Worm (Caenorhabditis elegans) whole organism, L4 larva: ENCODE measurements around the gene srh-212.
"Not testable (repeated sequence)": the region's sequence is repeated elsewhere in the genome, so short reads cannot be mapped to it uniquely, and the experiment has no call there.

Source experiments
- F10B5.3 ChIP-seq: sonication (generic microtip); optimal IDR thresholded peaks from 2 replicates; lab custom pipeline; 2016; ENCODE audit warnings: mild to moderate bottlenecking, missing genetic modification characterization, missing compliant biosample characterization
- R02D3.7 ChIP-seq: fragments of 150-350 bp; sonication (generic microtip); optimal IDR thresholded peaks from 3 replicates; lab custom pipeline; 2014; ENCODE audit warnings: missing biosample characterization, missing genetic modification characterization
- ama-1 ChIP-seq: fragments of 150-350 bp; optimal IDR thresholded peaks from 2 replicates; lab custom pipeline; 2014; ENCODE audit warnings: inconsistent platforms, mixed read lengths
- arid-1 ChIP-seq: fragments of 200-800 bp; sonication (Bioruptor generic); conservative IDR thresholded peaks from 2 replicates; pipeline ENCODE4 v1.3.6; 2022; ENCODE audit warnings: missing genetic modification reagents, missing genetic modification characterization, missing compliant biosample characterization
- attf-4 ChIP-seq: sonication (generic microtip); optimal IDR thresholded peaks from 3 replicates; lab custom pipeline; 2017; ENCODE audit warnings: missing biosample characterization, missing genetic modification characterization
- ceh-28 ChIP-seq: fragments of 150-350 bp; optimal IDR thresholded peaks from 2 replicates; lab custom pipeline; 2014; ENCODE audit warnings: missing biosample characterization, missing genetic modification reagents, missing genetic modification characterization
- ceh-32 ChIP-seq: sonication (generic microtip); optimal IDR thresholded peaks from 2 replicates; lab custom pipeline; 2016; ENCODE audit warnings: mild to moderate bottlenecking, missing genetic modification characterization, missing compliant biosample characterization; ENCODE audit not compliant: poor library complexity
- ces-1 ChIP-seq: fragments of 150-350 bp; sonication (generic microtip); optimal IDR thresholded peaks from 4 replicates; lab custom pipeline; 2014; ENCODE audit warnings: missing biosample characterization, missing genetic modification reagents, missing genetic modification characterization
- cey-2 ChIP-seq: sonication (generic microtip); optimal IDR thresholded peaks from 3 replicates; lab custom pipeline; 2017; ENCODE audit warnings: missing genetic modification characterization, mild to moderate bottlenecking, missing compliant biosample characterization, antibody characterized with exemption, borderline replicate concordance; ENCODE audit not compliant: insufficient read depth
- egl-43 ChIP-seq: fragments of 200-800 bp; sonication (Bioruptor generic); IDR thresholded peaks from 2 replicates; pipeline ENCODE4 v1.3.6; 2022; ENCODE audit warnings: missing genetic modification reagents, missing genetic modification characterization, missing compliant biosample characterization
- fos-1 ChIP-seq: fragments of 150-350 bp; optimal IDR thresholded peaks from 2 replicates; lab custom pipeline; 2014; ENCODE audit warnings: missing biosample characterization, missing genetic modification characterization
- hmg-1.1 ChIP-seq: fragments of 200-800 bp; sonication (Bioruptor generic); IDR thresholded peaks from 2 replicates; pipeline ENCODE4 v1.3.6; 2022; ENCODE audit warnings: missing genetic modification reagents, missing genetic modification characterization, missing compliant biosample characterization
- lim-7 ChIP-seq: fragments of 200-800 bp; sonication (Bioruptor generic); IDR thresholded peaks from 2 replicates; pipeline ENCODE4 v1.3.6; 2022; ENCODE audit warnings: missing genetic modification characterization, missing compliant biosample characterization
- lin-1 ChIP-seq: fragments of 200-800 bp; sonication (Bioruptor generic); IDR thresholded peaks from 2 replicates; pipeline ENCODE4 v1.3.6; 2022; ENCODE audit warnings: missing genetic modification reagents, missing genetic modification characterization, missing compliant biosample characterization
- lin-38 ChIP-seq: fragments of 200-800 bp; sonication (Bioruptor generic); IDR thresholded peaks from 2 replicates; pipeline ENCODE4 v1.3.6; 2022; ENCODE audit warnings: missing genetic modification reagents, missing genetic modification characterization, missing compliant biosample characterization
- madf-9 ChIP-seq: fragments of 200-800 bp; sonication (Bioruptor generic); conservative IDR thresholded peaks from 2 replicates; pipeline ENCODE4 v1.3.6; 2022; ENCODE audit warnings: missing genetic modification reagents, missing genetic modification characterization, missing compliant biosample characterization
- nhr-11 ChIP-seq: fragments of 150-350 bp; optimal IDR thresholded peaks from 2 replicates; lab custom pipeline; 2014; ENCODE audit warnings: missing biosample characterization, missing genetic modification characterization
- nhr-6 ChIP-seq: fragments of 150-350 bp; optimal IDR thresholded peaks from 2 replicates; lab custom pipeline; 2014; ENCODE audit warnings: missing biosample characterization, missing genetic modification characterization
- nhr-76 ChIP-seq: fragments of 150-350 bp; optimal IDR thresholded peaks from 2 replicates; lab custom pipeline; 2014; ENCODE audit warnings: missing biosample characterization, missing genetic modification characterization
- nhr-77 ChIP-seq: fragments of 150-350 bp; optimal IDR thresholded peaks from 2 replicates; lab custom pipeline; 2014; ENCODE audit warnings: missing biosample characterization, missing genetic modification characterization
- sdz-12 ChIP-seq: fragments of 200-800 bp; sonication (Bioruptor generic); optimal IDR thresholded peaks from 2 replicates; lab custom pipeline; 2018; ENCODE audit warnings: mild to moderate bottlenecking, missing genetic modification characterization, missing compliant biosample characterization
- set-16 ChIP-seq: fragments of 200-800 bp; sonication (Bioruptor generic); IDR thresholded peaks from 2 replicates; pipeline ENCODE4 v1.3.6; 2022; ENCODE audit warnings: missing genetic modification reagents, missing genetic modification characterization, missing compliant biosample characterization
- snpc-1.2 ChIP-seq: fragments of 200-800 bp; sonication (Bioruptor generic); IDR thresholded peaks from 2 replicates; pipeline ENCODE4 v1.3.6; 2022; ENCODE audit warnings: missing genetic modification reagents, missing genetic modification characterization, missing compliant biosample characterization
- zip-11 ChIP-seq: fragments of 200-800 bp; sonication (Bioruptor generic); IDR thresholded peaks from 2 replicates; pipeline ENCODE4 v1.3.6; 2022; ENCODE audit warnings: missing genetic modification characterization, missing compliant biosample characterization

The srh-212 gene

DNA sequence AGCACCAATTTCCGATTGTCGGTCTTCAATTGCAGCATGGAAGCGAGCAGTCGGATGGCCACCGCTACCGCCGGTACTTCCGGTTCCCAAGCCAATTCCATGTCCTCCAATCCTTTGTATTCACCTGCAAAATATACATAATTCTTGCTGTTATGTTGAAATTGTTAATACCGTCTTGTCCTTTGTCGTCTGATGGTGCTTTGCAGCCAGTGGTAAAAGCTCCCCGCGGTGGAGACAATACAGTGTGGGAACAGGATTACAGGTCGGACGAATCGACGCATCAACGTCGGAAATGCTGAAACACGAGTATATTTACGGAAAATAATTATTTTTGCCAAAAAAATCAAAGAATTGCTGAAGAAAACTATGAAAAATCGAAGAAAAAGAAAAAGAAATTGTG lies 32.6 kb downstream of the srh-212 start, which contains the start of gene T24A6.17:
T24A6.17 (minus strand) TSS at position 101 of the 400 bp plus-strand sequence.
- TF ChIP-seq nhr-77 (tag; lab: Kevin White, UChicago); ama-1 (lab: Kevin White, UChicago); lin-38 (GFP tag; lab: Robert Waterston, UW): not testable (repeated sequence)
- TF ChIP-seq, all 104 proteins: peak for 0; not testable (repeated sequence) for 104

DNA sequence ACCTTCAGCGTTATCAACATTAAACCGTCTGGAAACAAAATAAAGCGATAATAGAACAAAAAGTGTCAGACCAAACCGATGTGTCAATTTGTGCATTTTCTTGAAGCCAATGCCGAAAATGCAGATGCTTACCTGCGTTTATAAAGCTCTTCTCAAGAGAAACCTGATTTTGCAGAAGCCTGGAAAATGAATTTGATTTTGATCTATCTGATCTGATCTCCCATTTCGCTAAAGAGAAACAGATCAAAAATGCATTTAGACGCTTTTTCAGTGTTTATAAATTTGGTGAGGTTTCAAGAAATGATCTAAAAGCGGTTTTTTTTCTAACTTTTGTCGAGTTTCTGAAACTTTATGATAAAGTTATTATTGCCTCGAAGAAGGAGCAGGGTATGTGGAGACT lies 34.1 kb downstream of the srh-212 start, which contains the start of gene T24A6.16:
T24A6.16 (minus strand) TSS at position 101 of the 400 bp plus-strand sequence.
- not testable (repeated sequence) for TF ChIP-seq ceh-32 (tag; lab: Kevin White, UChicago); lim-7; nhr-6 (tag; lab: Kevin White, UChicago)

DNA sequence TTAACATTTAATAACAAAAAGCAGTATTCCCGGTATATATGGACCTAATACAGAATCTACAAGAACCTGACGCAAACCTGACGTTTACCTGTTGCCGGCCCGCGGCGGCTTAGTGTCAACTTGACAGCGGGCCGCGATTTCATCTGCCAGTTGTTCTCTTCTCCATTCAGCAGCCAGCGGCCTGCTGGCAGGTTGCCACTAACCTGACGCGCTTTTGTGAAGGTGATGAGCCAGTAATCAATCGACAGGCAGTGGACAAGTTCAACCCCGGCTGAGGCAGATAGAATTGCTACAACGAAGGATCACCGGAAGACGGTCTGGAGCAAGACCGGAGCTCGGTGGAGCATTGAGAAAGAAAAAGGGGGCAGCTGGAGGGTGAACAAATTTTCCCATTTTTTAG lies 37.2 kb downstream of the srh-212 start:
- TF ChIP-seq set-16 (GFP tag; lab: Robert Waterston, UW): peak; percentile 58; the same call in 1 of the 2 replicates
- TF ChIP-seq, all 104 proteins: peak for 1; not testable (repeated sequence) for 103

- TF ChIP-seq F10B5.3, nhr-77, cey-2 (tag; lab: Kevin White, UChicago): not testable (repeated sequence)
Measured at ce11 chrV:3558744-3559143, 38.2 kb downstream of the srh-212 start, which contains the start of gene T24A6.1. TSS of gene T24A6.1 (plus strand) at chrV:3559044.

- TF ChIP-seq set-16 (GFP tag; lab: Robert Waterston, UW): peak; percentile 51
- no peak for TF ChIP-seq R02D3.7 (tag; lab: Kevin White, UChicago)
- TF ChIP-seq lim-7: peak; percentile 21; the same call in 1 of the 2 replicates
Measured at ce11 chrV:3557422-3557821, 39.5 kb downstream of the srh-212 start, which contains the start of gene grl-31. TSS of gene grl-31 (minus strand) at chrV:3557778.

DNA sequence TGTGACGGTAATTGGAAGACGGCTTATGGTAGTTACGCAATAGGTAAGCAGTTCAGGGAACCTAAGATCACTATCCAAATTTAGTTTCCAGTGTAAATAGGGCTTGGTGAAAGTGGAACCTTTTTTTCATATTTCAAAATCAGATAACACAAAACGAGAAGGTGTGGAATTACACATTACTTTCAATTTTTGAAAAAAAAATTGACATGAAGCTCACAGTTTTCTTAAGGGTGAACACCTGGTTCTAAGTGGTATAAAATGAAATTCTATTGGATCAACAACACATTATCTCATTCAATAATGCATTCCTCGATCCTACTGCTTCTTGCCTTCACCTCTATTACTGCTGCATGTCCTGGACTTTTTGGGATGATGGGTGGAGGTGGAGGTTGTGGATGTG lies 41.0 kb downstream of the srh-212 start, which contains the start of gene grl-30:
grl-30 (plus strand) TSS at position 301 of the 400 bp plus-strand sequence.
- TF ChIP-seq nhr-76 (tag; lab: Kevin White, UChicago) (no peak), sdz-12 (no peak), madf-9 (GFP tag; lab: Robert Waterston, UW) (no peak), zip-11 (GFP tag; lab: Robert Waterston, UW) (no peak), arid-1 (GFP tag; lab: Robert Waterston, UW) (no peak), set-16 (GFP tag; lab: Robert Waterston, UW) (no peak), nhr-11 (tag; lab: Kevin White, UChicago) (no peak), hmg-1.1 (GFP tag; lab: Robert Waterston, UW) (no peak)
- TF ChIP-seq, all 104 proteins: peak for 0

DNA sequence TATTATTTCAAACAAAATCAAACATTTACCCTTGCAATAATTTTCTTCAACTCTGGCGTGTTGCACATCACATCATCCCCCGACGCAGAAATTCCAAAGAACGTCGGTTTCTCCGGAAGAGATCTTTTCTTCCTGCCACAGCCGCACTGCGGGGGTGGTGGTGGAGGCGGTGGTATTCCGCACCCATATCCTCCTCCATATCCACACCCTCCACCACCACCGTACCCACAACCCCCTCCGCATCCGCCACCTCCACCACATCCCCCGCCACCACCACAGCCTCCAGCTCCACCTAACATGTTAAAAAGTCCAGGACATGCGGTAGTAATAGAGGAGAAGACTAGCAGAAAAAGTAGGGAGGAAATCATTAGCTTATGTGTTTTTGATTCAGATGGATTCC lies 42.1 kb downstream of the srh-212 start, which contains the start of gene grl-29:
grl-29 (minus strand) TSS at position 368 of the 400 bp plus-strand sequence.
- TF ChIP-seq attf-4 (tag; lab: Kevin White, UChicago): no peak
- TF ChIP-seq R02D3.7 (tag; lab: Kevin White, UChicago): no peak
- TF ChIP-seq snpc-1.2 (GFP tag; lab: Robert Waterston, UW): no peak
- TF ChIP-seq fos-1 (tag; lab: Kevin White, UChicago): no peak
- TF ChIP-seq ces-1 (GFP tag; lab: Kevin White, UChicago): no peak
- TF ChIP-seq lin-1 (GFP tag; lab: Robert Waterston, UW): no peak
- TF ChIP-seq egl-43 (GFP tag; lab: Robert Waterston, UW): peak; percentile 70
- TF ChIP-seq ceh-28 (tag; lab: Kevin White, UChicago): no peak
- peak; percentile 88; the same call in 1 of the 2 replicates for TF ChIP-seq set-16 (GFP tag; lab: Robert Waterston, UW)
- TF ChIP-seq, all 104 proteins: peak for 2
